Fruit fly (Drosophila melanogaster) whole organism, pupa: ENCODE data around the gene CG13445.

Experiments used
- CG10348 ChIP-seq: fragments of 200-800 bp; sonication (Bioruptor generic); IDR thresholded peaks from 2 replicates; pipeline ENCODE4 v1.3.6; 2022; ENCODE audit warnings: missing biosample characterization, missing genetic modification characterization
- CG12605 ChIP-seq: fragments of 200-800 bp; sonication (Bioruptor generic); IDR thresholded peaks from 2 replicates; pipeline ENCODE4 v1.3.6; 2022; ENCODE audit warnings: missing biosample characterization, missing genetic modification characterization
- CG13204 ChIP-seq: fragments of 200-800 bp; sonication (Bioruptor generic); optimal IDR thresholded peaks from 2 replicates; lab custom pipeline; 2018; ENCODE audit warnings: missing biosample characterization, mild to moderate bottlenecking, missing genetic modification characterization, moderate library complexity
- CG14655 ChIP-seq: fragments of 200-800 bp; sonication (Bioruptor generic); optimal IDR thresholded peaks from 3 replicates; lab custom pipeline; 2017; ENCODE audit warnings: mild to moderate bottlenecking, missing biosample characterization, missing genetic modification reagents, missing genetic modification characterization
- CG15710 ChIP-seq: fragments of 200-800 bp; sonication (Bioruptor generic); optimal IDR thresholded peaks from 2 replicates; lab custom pipeline; 2018; ENCODE audit warnings: missing biosample characterization, mild to moderate bottlenecking, missing genetic modification characterization, moderate library complexity
- CG17806 ChIP-seq: fragments of 200-800 bp; sonication (Bioruptor generic); optimal IDR thresholded peaks from 2 replicates; lab custom pipeline; 2018; ENCODE audit warnings: missing biosample characterization, mild to moderate bottlenecking, missing genetic modification characterization, moderate library complexity
- CG32121 ChIP-seq: fragments of 200-800 bp; sonication (Bioruptor generic); IDR thresholded peaks from 2 replicates; pipeline ENCODE4 v1.3.6; 2022; ENCODE audit warnings: missing biosample characterization, missing genetic modification characterization
- CG34367 ChIP-seq: fragments of 200-800 bp; sonication (Bioruptor generic); optimal IDR thresholded peaks from 2 replicates; lab custom pipeline; 2018; ENCODE audit warnings: missing biosample characterization, mild to moderate bottlenecking, missing genetic modification characterization
- CG4496 ChIP-seq: fragments of 200-800 bp; sonication (Bioruptor generic); IDR thresholded peaks from 3 replicates; pipeline ENCODE4 v1.3.6; 2022; ENCODE audit warnings: missing biosample characterization, missing genetic modification characterization
- CG8159 ChIP-seq: fragments of 200-800 bp; sonication (Bioruptor generic); optimal IDR thresholded peaks from 3 replicates; lab custom pipeline; 2018; ENCODE audit warnings: missing biosample characterization, mild to moderate bottlenecking, missing genetic modification characterization, moderate library complexity
- CG8301 ChIP-seq: fragments of 200-800 bp; sonication (Bioruptor generic); optimal IDR thresholded peaks from 2 replicates; lab custom pipeline; 2018; ENCODE audit warnings: missing biosample characterization, mild to moderate bottlenecking, missing genetic modification characterization
- CG9948 ChIP-seq: fragments of 200-800 bp; sonication (Bioruptor generic); optimal IDR thresholded peaks from 2 replicates; lab custom pipeline; 2018; ENCODE audit warnings: missing biosample characterization, mild to moderate bottlenecking, missing genetic modification characterization, moderate library complexity
- D1 ChIP-seq: fragments of 200-800 bp; sonication (Bioruptor generic); optimal IDR thresholded peaks from 2 replicates; lab custom pipeline; 2018; ENCODE audit warnings: missing biosample characterization, mild to moderate bottlenecking, missing genetic modification characterization, moderate library complexity
- EcR ChIP-seq: fragments of 200-800 bp; sonication (Bioruptor generic); optimal IDR thresholded peaks from 3 replicates; lab custom pipeline; 2019; ENCODE audit warnings: missing biosample characterization, missing genetic modification characterization, mild to moderate bottlenecking, moderate library complexity, missing genetic modification reagents
- Ets98B ChIP-seq: fragments of 200-800 bp; sonication (Bioruptor generic); IDR thresholded peaks from 2 replicates; pipeline ENCODE4 v1.3.6; 2022; ENCODE audit warnings: missing biosample characterization, missing genetic modification characterization
- Pif1A ChIP-seq: fragments of 200-800 bp; sonication (Bioruptor generic); optimal IDR thresholded peaks from 3 replicates; lab custom pipeline; 2016; ENCODE audit warnings: missing biosample characterization, missing genetic modification characterization
- Pif1B ChIP-seq: fragments of 200-800 bp; sonication (Bioruptor generic); optimal IDR thresholded peaks from 3 replicates; lab custom pipeline; 2016; ENCODE audit warnings: missing biosample characterization, missing genetic modification characterization
- Snoo ChIP-seq: fragments of 200-800 bp; sonication (Bioruptor generic); optimal IDR thresholded peaks from 3 replicates; lab custom pipeline; 2017; ENCODE audit warnings: missing biosample characterization, mild to moderate bottlenecking, missing genetic modification characterization, inconsistent platforms
- fd96Ca ChIP-seq: fragments of 200-800 bp; sonication (Bioruptor generic); IDR thresholded peaks from 3 replicates; pipeline ENCODE4 v1.3.6; 2022; ENCODE audit warnings: missing biosample characterization, missing genetic modification characterization
- gl ChIP-seq: fragments of 200-800 bp; sonication (Bioruptor generic); optimal IDR thresholded peaks from 2 replicates; lab custom pipeline; 2018; ENCODE audit warnings: missing biosample characterization, mild to moderate bottlenecking, missing genetic modification characterization
- rn ChIP-seq: fragments of 200-800 bp; sonication (Bioruptor generic); IDR thresholded peaks from 2 replicates; pipeline ENCODE4 v1.3.6; 2022; ENCODE audit warnings: missing biosample characterization, missing genetic modification characterization

Gene CG13445

DNA sequence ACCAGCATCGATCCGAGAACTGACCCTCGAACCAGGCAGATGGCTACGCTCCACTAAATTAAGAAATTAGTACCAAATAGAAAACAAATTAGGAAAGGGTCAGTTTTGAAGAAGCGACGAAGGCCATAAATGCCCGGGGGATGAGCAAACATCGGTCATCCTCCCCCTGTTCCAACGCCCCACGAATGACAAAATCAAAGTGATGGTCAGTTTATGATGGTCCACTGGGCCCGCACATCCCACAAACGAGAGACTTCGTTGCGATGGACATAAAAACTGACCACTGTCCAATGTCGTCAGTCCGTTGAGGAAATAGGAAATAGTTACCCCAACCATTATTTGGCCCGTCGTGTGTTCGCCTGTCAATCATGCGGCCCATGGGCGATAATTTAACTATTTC, 30.3 kb upstream of the CG13445 start:
- TF ChIP-seq Ets98B (GFP tag; lab: Robert Waterston, UW) (no peak), CG13204 (GFP tag; lab: Kevin White, UChicago) (no peak), rn (GFP tag; lab: Robert Waterston, UW) (no peak), CG10348 (GFP tag; lab: Robert Waterston, UW) (no peak), CG34367 (no peak), CG12605 (GFP tag; lab: Robert Waterston, UW) (no peak), CG15710 (tag; lab: Kevin White, UChicago) (no peak), fd96Ca (no peak), CG8159 (tag; lab: Kevin White, UChicago) (no peak), CG17806 (no peak), gl (tag; lab: Kevin White, UChicago) (no peak), CG32121 (GFP tag; lab: Robert Waterston, UW) (no peak)
- TF ChIP-seq, all 21 proteins: peak for 0

DNA sequence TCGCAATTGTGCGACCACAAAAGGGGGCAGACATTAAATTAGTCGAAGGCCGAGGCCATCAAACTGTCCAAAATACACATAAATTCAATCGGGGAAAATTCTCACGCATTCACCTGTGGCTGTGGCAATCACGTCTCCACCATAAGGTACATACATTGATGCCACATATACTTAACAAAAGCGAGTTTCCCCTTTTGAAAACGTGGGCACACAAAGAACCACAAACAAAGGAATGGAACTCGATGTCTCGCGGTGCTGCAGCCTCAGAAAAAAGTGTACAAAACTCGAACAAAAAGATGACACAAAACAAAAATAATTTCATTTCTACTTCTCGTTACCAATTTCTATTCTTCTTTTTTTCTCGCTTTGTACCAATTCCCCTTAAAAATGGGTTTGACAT, 23.9 kb upstream of the CG13445 start:
- TF ChIP-seq CG14655, result no peak
- no peak for TF ChIP-seq CG12605 (GFP tag; lab: Robert Waterston, UW)
- no peak for TF ChIP-seq CG32121 (GFP tag; lab: Robert Waterston, UW)
- no peak for TF ChIP-seq EcR (GFP tag; lab: Kevin White, UChicago)
- TF ChIP-seq Ets98B (GFP tag; lab: Robert Waterston, UW), result no peak
- no peak for TF ChIP-seq CG10348 (GFP tag; lab: Robert Waterston, UW)
- no peak for TF ChIP-seq D1
- TF ChIP-seq Pif1A, result no peak
- TF ChIP-seq rn (GFP tag; lab: Robert Waterston, UW), result no peak
- no peak for TF ChIP-seq CG15710 (tag; lab: Kevin White, UChicago)

DNA sequence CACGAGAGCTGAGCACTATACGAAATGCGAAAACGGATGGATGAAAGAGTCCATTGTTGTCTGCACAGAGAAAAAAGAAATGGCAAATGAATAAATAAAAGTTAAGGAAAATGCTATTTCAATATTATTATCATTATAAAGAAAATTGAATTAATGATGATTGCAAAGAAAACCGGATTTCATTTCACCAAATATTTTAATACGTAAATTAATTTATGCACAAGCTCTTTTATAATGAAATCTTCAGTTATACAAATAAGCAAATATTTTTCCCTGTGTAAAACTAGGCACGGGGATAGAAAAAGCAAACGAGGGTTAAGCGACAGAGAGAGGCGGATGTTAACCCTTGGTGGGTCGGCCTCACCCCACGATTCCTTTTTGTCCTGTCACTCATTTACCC, 21.9 kb upstream of the CG13445 start:
- TF ChIP-seq CG8159 (tag; lab: Kevin White, UChicago) (peak; percentile 36), CG13204 (GFP tag; lab: Kevin White, UChicago) (no peak)

DNA sequence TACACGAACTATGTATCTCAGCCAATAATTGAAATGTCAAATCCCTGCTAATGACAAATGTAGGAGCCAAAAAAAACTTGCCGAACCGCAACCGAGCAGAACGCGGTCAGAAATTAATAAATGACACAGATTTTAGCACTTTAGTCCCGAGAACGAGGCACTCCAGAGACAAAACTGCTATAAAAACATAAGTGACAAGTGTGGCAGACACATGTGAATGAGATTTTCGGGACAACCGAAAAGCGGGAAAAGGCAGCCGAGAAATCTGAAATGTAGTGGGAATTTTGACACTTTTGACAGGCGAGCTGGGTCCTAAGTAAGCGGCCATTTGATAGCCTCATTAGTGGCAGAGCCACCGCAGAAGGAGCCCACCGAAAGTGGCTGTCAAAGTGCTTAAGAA, 18.2 kb upstream of the CG13445 start:
- TF ChIP-seq Pif1B, result no peak

DNA sequence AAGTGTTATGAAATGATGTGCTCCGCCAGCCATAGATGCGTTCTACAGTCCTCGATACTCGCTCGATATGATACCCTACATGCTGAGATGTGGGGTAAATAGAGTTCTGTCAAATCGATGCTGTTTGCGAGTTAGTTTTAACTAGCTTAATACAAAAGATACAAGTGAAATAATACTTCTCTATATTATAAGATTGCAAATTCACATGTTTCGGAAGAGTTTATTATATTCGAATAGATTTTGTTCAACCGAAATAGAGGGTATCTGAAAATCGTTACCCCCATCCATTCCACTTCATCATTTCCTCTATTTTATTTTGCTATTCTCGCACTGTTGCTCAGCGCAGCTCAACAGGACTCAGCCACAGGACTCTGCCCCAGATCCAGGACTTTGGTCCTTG, 15.0 kb upstream of the CG13445 start:
- no peak for TF ChIP-seq fd96Ca
- TF ChIP-seq CG8159 (tag; lab: Kevin White, UChicago), result no peak
- no peak for TF ChIP-seq CG9948 (tag; lab: Kevin White, UChicago)
- no peak for TF ChIP-seq CG34367
- TF ChIP-seq CG10348 (GFP tag; lab: Robert Waterston, UW), result no peak
- TF ChIP-seq Snoo, result no peak
- no peak for TF ChIP-seq gl (tag; lab: Kevin White, UChicago)
- TF ChIP-seq CG17806, result no peak
- no peak for TF ChIP-seq CG32121 (GFP tag; lab: Robert Waterston, UW)
- no peak for TF ChIP-seq Pif1B
- TF ChIP-seq CG4496 (GFP tag; lab: Robert Waterston, UW), result no peak
- no peak for TF ChIP-seq EcR (GFP tag; lab: Kevin White, UChicago)
- no peak for TF ChIP-seq CG15710 (tag; lab: Kevin White, UChicago)
- TF ChIP-seq CG14655, result no peak

DNA sequence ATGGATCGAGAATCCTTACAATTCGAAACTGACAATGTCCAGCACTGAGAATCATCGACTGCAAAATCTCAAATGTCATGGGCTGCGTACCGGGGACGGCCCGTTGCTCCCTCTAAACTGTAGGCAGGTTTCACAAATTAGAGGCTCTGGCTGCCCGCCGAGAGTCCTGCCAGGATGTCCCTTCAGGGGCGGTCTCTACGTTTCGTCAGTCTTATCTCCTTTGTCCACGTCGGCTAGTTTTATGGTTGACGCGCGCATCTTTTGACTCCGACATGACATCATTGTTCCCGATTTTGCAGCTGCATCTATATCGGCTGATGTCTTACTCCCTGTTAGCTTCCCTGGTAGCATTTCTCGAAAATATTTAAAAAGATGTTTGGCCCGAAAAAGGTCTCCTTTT, 7.2 kb upstream of the CG13445 start:
- no peak for TF ChIP-seq CG34367
- TF ChIP-seq CG32121 (GFP tag; lab: Robert Waterston, UW), result no peak
- no peak for TF ChIP-seq gl (tag; lab: Kevin White, UChicago)
- TF ChIP-seq CG13204 (GFP tag; lab: Kevin White, UChicago), result no peak
- no peak for TF ChIP-seq CG17806
- no peak for TF ChIP-seq CG10348 (GFP tag; lab: Robert Waterston, UW)
- TF ChIP-seq CG12605 (GFP tag; lab: Robert Waterston, UW), result no peak
- TF ChIP-seq CG14655, result no peak
- TF ChIP-seq rn (GFP tag; lab: Robert Waterston, UW), result no peak
- no peak for TF ChIP-seq CG9948 (tag; lab: Kevin White, UChicago)

DNA sequence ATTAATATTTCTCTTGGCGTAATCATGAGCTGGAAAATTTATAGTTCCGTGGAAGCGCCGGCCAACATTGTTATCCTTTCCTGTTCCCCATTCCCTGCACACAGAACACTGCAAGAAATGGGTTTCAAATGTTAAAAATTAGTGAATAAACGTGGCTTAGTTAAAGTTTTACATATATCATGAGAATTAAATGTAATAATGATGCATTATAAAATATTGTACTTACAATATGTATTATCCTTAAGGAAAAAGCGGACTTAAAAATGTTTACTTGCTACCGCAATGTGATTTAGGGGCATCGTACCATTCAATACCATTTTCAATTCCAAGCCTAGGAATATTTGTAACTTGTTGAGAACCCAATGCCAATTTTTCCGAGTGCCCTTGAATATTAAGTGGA, 6.6 kb upstream of the CG13445 start:
- TF ChIP-seq CG15710 (tag; lab: Kevin White, UChicago) (no peak), Ets98B (GFP tag; lab: Robert Waterston, UW) (no peak), CG34367 (no peak), CG8159 (tag; lab: Kevin White, UChicago) (no peak), CG13204 (GFP tag; lab: Kevin White, UChicago) (no peak), CG9948 (tag; lab: Kevin White, UChicago) (no peak), gl (tag; lab: Kevin White, UChicago) (no peak), CG10348 (GFP tag; lab: Robert Waterston, UW) (no peak), Pif1B (no peak), CG4496 (GFP tag; lab: Robert Waterston, UW) (no peak)

DNA sequence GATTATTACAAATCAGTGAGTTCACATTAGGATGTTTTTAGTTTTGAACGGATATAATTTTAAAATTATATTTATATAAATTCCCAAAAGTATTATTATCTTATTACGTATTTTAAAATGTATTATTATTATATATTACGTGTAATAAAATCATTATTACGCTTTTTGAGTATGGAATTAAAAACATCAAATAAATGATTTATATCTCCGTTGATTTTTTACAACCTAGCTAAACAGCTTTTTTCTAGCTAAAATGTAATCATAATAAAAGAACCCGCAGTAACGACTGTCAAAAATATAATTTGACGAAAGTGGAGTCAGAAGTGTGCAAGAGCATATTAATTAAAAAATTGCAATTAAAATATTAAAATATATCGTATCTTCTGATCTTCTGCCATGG, 1.3 kb upstream of the CG13445 start, which contains the start of gene CG6244:
Gene CG6244, plus strand, starts transcription at position 301 of the 400 bp plus-strand sequence.
- TF ChIP-seq D1 (no peak), CG13204 (GFP tag; lab: Kevin White, UChicago) (no peak), CG12605 (GFP tag; lab: Robert Waterston, UW) (no peak), CG8159 (tag; lab: Kevin White, UChicago) (no peak), Snoo (no peak), CG9948 (tag; lab: Kevin White, UChicago) (no peak), CG10348 (GFP tag; lab: Robert Waterston, UW) (no peak), rn (GFP tag; lab: Robert Waterston, UW) (no peak), Pif1B (no peak), gl (tag; lab: Kevin White, UChicago) (no peak), CG17806 (no peak), Pif1A (no peak), CG32121 (GFP tag; lab: Robert Waterston, UW) (no peak), CG14655 (no peak), EcR (GFP tag; lab: Kevin White, UChicago) (no peak), CG8301 (tag; lab: Kevin White, UChicago) (no peak), CG34367 (no peak)
- TF ChIP-seq, all 21 proteins: peak for 0
